Worm (Caenorhabditis elegans): ENCODE results near the gene sinh-1.

sinh-1 gene

ce11 chrII:12228005-12228404, at the start of gene sinh-1:
Gene sinh-1 (plus strand): TSS chrII:12228305.
- no peak for TF ChIP-seq snpc-4 (tag; optimal IDR thresholded peaks at IDR 0.05)
- TF ChIP-seq nhr-25 (tag; optimal IDR thresholded peaks at IDR 0.05): no peak
- TF ChIP-seq nfya-1 (tag; optimal IDR thresholded peaks at IDR 0.05; ENCODE audit: insufficient read depth): no peak
- no peak for TF ChIP-seq hmg-11 (tag; optimal IDR thresholded peaks at IDR 0.05)
- no peak for TF ChIP-seq nhr-11 (tag; optimal IDR thresholded peaks at IDR 0.05)
- TF ChIP-seq nhr-76 (tag; optimal IDR thresholded peaks at IDR 0.05): no peak
- no peak for TF ChIP-seq nhr-77 (tag; optimal IDR thresholded peaks at IDR 0.05)
- TF ChIP-seq mdl-1 (tag; optimal IDR thresholded peaks at IDR 0.05): no peak
- TF ChIP-seq ztf-11 (tag; optimal IDR thresholded peaks at IDR 0.05): no peak
- TF ChIP-seq ztf-4 (tag; optimal IDR thresholded peaks at IDR 0.05): no peak
- no peak for TF ChIP-seq elt-2 (tag; optimal IDR thresholded peaks at IDR 0.05)
- TF ChIP-seq ZK546.5 (tag; optimal IDR thresholded peaks at IDR 0.05): no peak
- no peak for TF ChIP-seq ama-1 (optimal IDR thresholded peaks at IDR 0.05)
- no peak for TF ChIP-seq nhr-12 (tag; optimal IDR thresholded peaks at IDR 0.05)
- no peak for TF ChIP-seq nhr-43 (tag; optimal IDR thresholded peaks at IDR 0.05; ENCODE audit: poor library complexity, severe bottlenecking)
- no peak for TF ChIP-seq egl-27 (tag; optimal IDR thresholded peaks at IDR 0.05)
- no peak for TF ChIP-seq egl-5 (tag; optimal IDR thresholded peaks at IDR 0.05)

- TF ChIP-seq pha-4 (tag; optimal IDR thresholded peaks at IDR 0.05): peak; percentile 21
- TF ChIP-seq sea-2 (GFP tag; optimal IDR thresholded peaks at IDR 0.05): no peak
- TF ChIP-seq nfya-1 (tag; optimal IDR thresholded peaks at IDR 0.05; ENCODE audit: insufficient read depth): peak; percentile 28
- no peak for TF ChIP-seq elt-2 (tag; optimal IDR thresholded peaks at IDR 0.05)
- TF ChIP-seq lin-15B (tag; optimal IDR thresholded peaks at IDR 0.05): peak; percentile 7
These were observed 43.2 kb upstream of the sinh-1 start, which contains the start of gene Y57A10A.13 for ce11 chrII:12184857-12185256. Gene Y57A10A.13 (minus strand): TSS chrII:12184902.

ce11 chrII:12185710-12186109, 42.4 kb upstream of the sinh-1 start, which contains the start of gene Y57A10A.14:
Gene Y57A10A.14 (plus strand): TSS chrII:12185937.
- TF ChIP-seq pha-4 (tag; optimal IDR thresholded peaks at IDR 0.05) (peak; percentile 58), ceh-28 (tag; optimal IDR thresholded peaks at IDR 0.05) (peak; percentile 8), egl-27 (tag; optimal IDR thresholded peaks at IDR 0.05) (peak; percentile 24), hmg-11 (tag; optimal IDR thresholded peaks at IDR 0.05) (no peak), skn-1 (tag; optimal IDR thresholded peaks at IDR 0.05) (peak; percentile 92), jun-1 (tag; optimal IDR thresholded peaks at IDR 0.05) (peak; percentile 44), elt-2 (tag; optimal IDR thresholded peaks at IDR 0.05) (peak; percentile 98), nfya-1 (tag; optimal IDR thresholded peaks at IDR 0.05; ENCODE audit: insufficient read depth) (peak; percentile 13), daf-12 (tag; optimal IDR thresholded peaks at IDR 0.05) (no peak), pqm-1 (tag; optimal IDR thresholded peaks at IDR 0.05) (peak; percentile 94), sea-2 (GFP tag; optimal IDR thresholded peaks at IDR 0.05) (no peak)

ce11 chrII:12186726-12187125, 41.4 kb upstream of the sinh-1 start:
- TF ChIP-seq pqm-1 (tag; optimal IDR thresholded peaks at IDR 0.05) (peak; percentile 24), snpc-4 (tag; optimal IDR thresholded peaks at IDR 0.05) (no peak), nhr-12 (tag; optimal IDR thresholded peaks at IDR 0.05) (no peak), nhr-11 (tag; optimal IDR thresholded peaks at IDR 0.05) (no peak), lin-39 (tag; optimal IDR thresholded peaks at IDR 0.05) (no peak), elt-1 (tag; optimal IDR thresholded peaks at IDR 0.05) (no peak), elt-2 (tag; optimal IDR thresholded peaks at IDR 0.05) (peak; percentile 68), nhr-76 (tag; optimal IDR thresholded peaks at IDR 0.05) (peak; percentile 71)

- TF ChIP-seq nhr-237 (tag; optimal IDR thresholded peaks at IDR 0.05): no peak
- peak; percentile 64 for TF ChIP-seq R02D3.7 (tag; optimal IDR thresholded peaks at IDR 0.05)
- peak; percentile 8 for TF ChIP-seq pqm-1 (tag; optimal IDR thresholded peaks at IDR 0.05)
- no peak for TF ChIP-seq egl-27 (tag; optimal IDR thresholded peaks at IDR 0.05)
These were observed 38.9 kb upstream of the sinh-1 start for ce11 chrII:12189193-12189592.

ce11 chrII:12199209-12199608, 28.9 kb upstream of the sinh-1 start:
- TF ChIP-seq hmg-11 (tag; optimal IDR thresholded peaks at IDR 0.05) (no peak), elt-1 (tag; optimal IDR thresholded peaks at IDR 0.05) (no peak), ceh-28 (tag; optimal IDR thresholded peaks at IDR 0.05) (peak; percentile 62)

Measured in whole organism, L3 larva.